Worm (Caenorhabditis elegans) whole organism, L4 larva: ENCODE measurements around the gene F54D5.7.
A peak's percentile ranks its signal among the peaks of the same experiment; 100 is the strongest.

Experiments used
- D1046.2 ChIP-seq: fragments of 200-800 bp; sonication (Bioruptor generic); IDR thresholded peaks from 2 replicates; pipeline ENCODE4 v1.3.6; 2022; ENCODE audit warnings: missing genetic modification characterization, missing compliant biosample characterization
- F26F4.8 ChIP-seq: fragments of 200-800 bp; sonication (Bioruptor generic); conservative IDR thresholded peaks from 2 replicates; pipeline ENCODE4 v1.3.6; 2022; ENCODE audit warnings: missing genetic modification characterization, missing compliant biosample characterization
- F37D6.2 ChIP-seq: sonication (generic microtip); optimal IDR thresholded peaks from 2 replicates; lab custom pipeline; 2016; ENCODE audit warnings: mild to moderate bottlenecking, missing genetic modification characterization, missing compliant biosample characterization
- R02D3.7 ChIP-seq: fragments of 150-350 bp; sonication (generic microtip); optimal IDR thresholded peaks from 3 replicates; lab custom pipeline; 2014; ENCODE audit warnings: missing biosample characterization, missing genetic modification characterization
- Y48G9A.11 ChIP-seq: fragments of 200-800 bp; sonication (Bioruptor generic); IDR thresholded peaks from 2 replicates; pipeline ENCODE4 v1.3.6; 2022; ENCODE audit warnings: missing genetic modification reagents, missing genetic modification characterization, missing compliant biosample characterization
- arid-1 ChIP-seq: fragments of 200-800 bp; sonication (Bioruptor generic); conservative IDR thresholded peaks from 2 replicates; pipeline ENCODE4 v1.3.6; 2022; ENCODE audit warnings: missing genetic modification reagents, missing genetic modification characterization, missing compliant biosample characterization
- attf-4 ChIP-seq: sonication (generic microtip); optimal IDR thresholded peaks from 3 replicates; lab custom pipeline; 2017; ENCODE audit warnings: missing biosample characterization, missing genetic modification characterization
- ceh-20 ChIP-seq: fragments of 200-800 bp; sonication (Bioruptor generic); IDR thresholded peaks from 2 replicates; pipeline ENCODE4 v1.3.6; 2022; ENCODE audit warnings: missing genetic modification reagents, missing genetic modification characterization, missing compliant biosample characterization
- ceh-28 ChIP-seq: fragments of 150-350 bp; optimal IDR thresholded peaks from 2 replicates; lab custom pipeline; 2014; ENCODE audit warnings: missing biosample characterization, missing genetic modification reagents, missing genetic modification characterization
- ceh-32 ChIP-seq: sonication (generic microtip); optimal IDR thresholded peaks from 2 replicates; lab custom pipeline; 2016; ENCODE audit warnings: mild to moderate bottlenecking, missing genetic modification characterization, missing compliant biosample characterization; ENCODE audit not compliant: poor library complexity
- cey-2 ChIP-seq: sonication (generic microtip); optimal IDR thresholded peaks from 3 replicates; lab custom pipeline; 2017; ENCODE audit warnings: missing genetic modification characterization, mild to moderate bottlenecking, missing compliant biosample characterization, antibody characterized with exemption, borderline replicate concordance; ENCODE audit not compliant: insufficient read depth
- ctbp-1 ChIP-seq: fragments of 200-800 bp; sonication (Bioruptor generic); IDR thresholded peaks from 2 replicates; pipeline ENCODE4 v1.3.6; 2022; ENCODE audit warnings: missing genetic modification reagents, missing genetic modification characterization, missing compliant biosample characterization
- daf-12 ChIP-seq: fragments of 150-350 bp; optimal IDR thresholded peaks from 2 replicates; lab custom pipeline; 2014; ENCODE audit warnings: missing biosample characterization, missing genetic modification reagents, missing genetic modification characterization
- daf-19 ChIP-seq: fragments of 200-800 bp; sonication (Bioruptor generic); conservative IDR thresholded peaks from 2 replicates; pipeline ENCODE4 v1.3.6; 2022; ENCODE audit warnings: missing genetic modification characterization, missing compliant biosample characterization
- daf-8 ChIP-seq: fragments of 200-800 bp; sonication (Bioruptor generic); IDR thresholded peaks from 2 replicates; pipeline ENCODE4 v1.3.6; 2022; ENCODE audit warnings: missing genetic modification characterization, missing compliant biosample characterization
- dmd-8 ChIP-seq: fragments of 200-800 bp; sonication (Bioruptor generic); IDR thresholded peaks from 2 replicates; pipeline ENCODE4 v1.3.6; 2022; ENCODE audit warnings: missing genetic modification characterization, missing compliant biosample characterization
- dpl-1 ChIP-seq: fragments of 150-350 bp; optimal IDR thresholded peaks from 2 replicates; lab custom pipeline; 2014; ENCODE audit warnings: missing biosample characterization, missing genetic modification reagents, missing genetic modification characterization
- duxl-1 ChIP-seq: sonication (generic microtip); optimal IDR thresholded peaks from 2 replicates; lab custom pipeline; 2016; ENCODE audit warnings: mild to moderate bottlenecking, missing genetic modification characterization, moderate library complexity, missing compliant biosample characterization; ENCODE audit not compliant: poor library complexity
- dve-1 ChIP-seq: sonication (generic microtip); optimal IDR thresholded peaks from 2 replicates; lab custom pipeline; 2017; ENCODE audit warnings: antibody characterized with exemption, mild to moderate bottlenecking, missing genetic modification characterization, missing compliant biosample characterization; ENCODE audit not compliant: insufficient read depth
- fkh-10 ChIP-seq: fragments of 150-350 bp; optimal IDR thresholded peaks from 2 replicates; lab custom pipeline; 2014; ENCODE audit warnings: missing biosample characterization, missing genetic modification reagents, missing genetic modification characterization
- fos-1 ChIP-seq: fragments of 150-350 bp; optimal IDR thresholded peaks from 2 replicates; lab custom pipeline; 2014; ENCODE audit warnings: missing biosample characterization, missing genetic modification characterization
- hif-1 ChIP-seq, 2 experiments: sonication (generic microtip); optimal IDR thresholded peaks; 2 replicates each; lab custom pipeline; 2016 to 2017; ENCODE audit warnings: missing compliant biosample characterization in 2 of 2, missing genetic modification characterization in 2 of 2, missing genetic modification reagents in 2 of 2, missing genotype in 2 of 2, mild to moderate bottlenecking in 1 of 2
- hlh-30 ChIP-seq: sonication (generic microtip); optimal IDR thresholded peaks from 2 replicates; lab custom pipeline; 2017; ENCODE audit warnings: antibody characterized with exemption, mild to moderate bottlenecking, missing genetic modification characterization, missing compliant biosample characterization; ENCODE audit not compliant: insufficient read depth
- lin-13 ChIP-seq: fragments of 150-350 bp; optimal IDR thresholded peaks from 2 replicates; lab custom pipeline; 2014; ENCODE audit warnings: missing biosample characterization, missing genetic modification reagents, missing genetic modification characterization
- lin-15B ChIP-seq: fragments of 150-350 bp; sonication (generic microtip); optimal IDR thresholded peaks from 3 replicates; lab custom pipeline; 2014; ENCODE audit warnings: missing biosample characterization, missing genetic modification characterization
- lin-29 ChIP-seq: fragments of 200-800 bp; sonication (Bioruptor generic); IDR thresholded peaks from 2 replicates; pipeline ENCODE4 v1.3.6; 2022; ENCODE audit warnings: missing genetic modification reagents, missing genetic modification characterization, missing compliant biosample characterization
- lin-38 ChIP-seq: fragments of 200-800 bp; sonication (Bioruptor generic); IDR thresholded peaks from 2 replicates; pipeline ENCODE4 v1.3.6; 2022; ENCODE audit warnings: missing genetic modification reagents, missing genetic modification characterization, missing compliant biosample characterization
- lin-39 ChIP-seq: fragments of 150-350 bp; optimal IDR thresholded peaks from 2 replicates; lab custom pipeline; 2014; ENCODE audit warnings: missing biosample characterization, missing genetic modification reagents, missing genetic modification characterization
- lir-3 ChIP-seq: sonication (generic microtip); optimal IDR thresholded peaks from 2 replicates; lab custom pipeline; 2016; ENCODE audit warnings: mild to moderate bottlenecking, missing genetic modification characterization, missing compliant biosample characterization
- madf-5 ChIP-seq, 2 experiments: fragments of 200-800 bp; sonication (Bioruptor generic); IDR thresholded peaks; 2 replicates each; pipeline ENCODE4 v1.3.6; 2022; ENCODE audit warnings: missing compliant biosample characterization in 2 of 2, missing genetic modification characterization in 2 of 2
- mdl-1 ChIP-seq, 2 experiments: fragments of 150-350 bp in 1 of 2; sonication (generic microtip) in 1 of 2; optimal IDR thresholded peaks; 2 replicates each; lab custom pipeline; 2014 to 2017; ENCODE audit warnings: missing biosample characterization in 2 of 2, missing genetic modification characterization in 2 of 2
- mxl-2 ChIP-seq: fragments of 200-800 bp; sonication (Bioruptor generic); conservative IDR thresholded peaks from 2 replicates; pipeline ENCODE4 v1.3.6; 2022; ENCODE audit warnings: missing genetic modification reagents, missing genetic modification characterization, missing compliant biosample characterization
- nhr-10 ChIP-seq: fragments of 150-350 bp; optimal IDR thresholded peaks from 2 replicates; lab custom pipeline; 2014; ENCODE audit warnings: missing biosample characterization, missing genetic modification characterization
- nhr-11 ChIP-seq: fragments of 150-350 bp; optimal IDR thresholded peaks from 2 replicates; lab custom pipeline; 2014; ENCODE audit warnings: missing biosample characterization, missing genetic modification characterization
- nhr-237 ChIP-seq: sonication (generic microtip); optimal IDR thresholded peaks from 2 replicates; lab custom pipeline; 2017; ENCODE audit warnings: missing biosample characterization, missing genetic modification characterization
- nhr-41 ChIP-seq: fragments of 200-800 bp; sonication (Bioruptor generic); IDR thresholded peaks from 2 replicates; pipeline ENCODE4 v1.3.6; 2022; ENCODE audit warnings: missing genetic modification reagents, missing genetic modification characterization, missing compliant biosample characterization
- nhr-77 ChIP-seq: fragments of 150-350 bp; optimal IDR thresholded peaks from 2 replicates; lab custom pipeline; 2014; ENCODE audit warnings: missing biosample characterization, missing genetic modification characterization
- php-3 ChIP-seq: fragments of 200-800 bp; sonication (Bioruptor generic); IDR thresholded peaks from 2 replicates; pipeline ENCODE4 v1.3.6; 2022; ENCODE audit warnings: missing genetic modification reagents, missing genetic modification characterization, missing compliant biosample characterization
- rbr-2 ChIP-seq: sonication (generic microtip); optimal IDR thresholded peaks from 2 replicates; lab custom pipeline; 2016; ENCODE audit warnings: missing genotype, missing genetic modification characterization, missing compliant biosample characterization
- saeg-2 ChIP-seq: fragments of 200-800 bp; sonication (Bioruptor generic); IDR thresholded peaks from 2 replicates; pipeline ENCODE4 v1.3.6; 2022; ENCODE audit warnings: missing genetic modification reagents, missing genetic modification characterization, missing compliant biosample characterization
- sdz-12 ChIP-seq: fragments of 200-800 bp; sonication (Bioruptor generic); optimal IDR thresholded peaks from 2 replicates; lab custom pipeline; 2018; ENCODE audit warnings: mild to moderate bottlenecking, missing genetic modification characterization, missing compliant biosample characterization
- skn-1 ChIP-seq: fragments of 150-350 bp; optimal IDR thresholded peaks from 2 replicates; lab custom pipeline; 2014; ENCODE audit warnings: missing biosample characterization, missing genetic modification characterization
- snpc-4 ChIP-seq: fragments of 150-350 bp; optimal IDR thresholded peaks from 2 replicates; lab custom pipeline; 2014; ENCODE audit warnings: missing biosample characterization, missing genetic modification characterization
- spr-3 ChIP-seq: fragments of 200-800 bp; sonication (Bioruptor generic); optimal IDR thresholded peaks from 2 replicates; lab custom pipeline; 2018; ENCODE audit warnings: mild to moderate bottlenecking, missing genetic modification characterization, missing compliant biosample characterization
- unc-130 ChIP-seq: sonication (generic microtip); optimal IDR thresholded peaks from 2 replicates; lab custom pipeline; 2016; ENCODE audit warnings: missing genetic modification reagents, missing genetic modification characterization, missing compliant biosample characterization
- unc-39 ChIP-seq: sonication (generic microtip); optimal IDR thresholded peaks from 2 replicates; lab custom pipeline; 2017; ENCODE audit warnings: missing biosample characterization, missing genetic modification characterization
- unc-62 ChIP-seq, 3 experiments: fragments of 150-350 bp in 1 of 3; sonication (generic microtip); optimal IDR thresholded peaks in 2 of 3; peaks in 1 of 3; 1 replicate in 1 of 3; 2 replicates in 2 of 3; lab custom pipeline; 2014 to 2017; ENCODE audit warnings: missing biosample characterization in 3 of 3, missing genetic modification characterization in 3 of 3, missing genetic modification reagents in 3 of 3, missing genotype in 1 of 3
- zfp-3 ChIP-seq: fragments of 200-800 bp; sonication (Bioruptor generic); conservative IDR thresholded peaks from 2 replicates; pipeline ENCODE4 v1.3.6; 2022; ENCODE audit warnings: missing genetic modification reagents, missing genetic modification characterization, missing compliant biosample characterization
- zip-11 ChIP-seq: fragments of 200-800 bp; sonication (Bioruptor generic); IDR thresholded peaks from 2 replicates; pipeline ENCODE4 v1.3.6; 2022; ENCODE audit warnings: missing genetic modification characterization, missing compliant biosample characterization
- ztf-7 ChIP-seq: fragments of 150-350 bp; optimal IDR thresholded peaks from 2 replicates; lab custom pipeline; 2014; ENCODE audit warnings: missing biosample characterization, missing genetic modification characterization

Gene F54D5.7

ce11 chrII:11547254-11547687 is at the start of gene F54D5.7:
Gene F54D5.7 (plus strand): TSS chrII:11547517.
- TF ChIP-seq lin-39 (tag; lab: Kevin White, UChicago) (no peak), nhr-237 (tag; lab: Kevin White, UChicago) (no peak), mdl-1 (tag; optimal IDR thresholded peaks at IDR 0.05; lab: Kevin White, UChicago) (peak; percentile 65 to 72), ceh-28 (tag; lab: Kevin White, UChicago) (peak; percentile 34), saeg-2 (no peak), fos-1 (tag; lab: Kevin White, UChicago) (no peak), dmd-8 (GFP tag; lab: Robert Waterston, UW) (peak; percentile 54; the same call in 1 of the 2 replicates), lin-29 (GFP tag; lab: Robert Waterston, UW) (no peak), dve-1 (tag; lab: Kevin White, UChicago) (peak; percentile 77), skn-1 (no peak), nhr-41 (0 out of 2 replicates have a peak, but pooled peaks have one; percentile 33), F26F4.8 (no peak), daf-12 (tag; lab: Kevin White, UChicago) (no peak), madf-5 (GFP tag; IDR thresholded peaks at IDR 0.05; lab: Robert Waterston, UW) (0 out of 4 replicates have a peak, but pooled peaks of 1 of the 2 experiments have one; percentile 7), spr-3 (peak; percentile 56), arid-1 (GFP tag; lab: Robert Waterston, UW) (peak; percentile 65), lin-38 (GFP tag; lab: Robert Waterston, UW) (peak; percentile 81), ctbp-1 (GFP tag; lab: Robert Waterston, UW) (peak; percentile 70), sdz-12 (GFP tag; lab: Kevin White, UChicago) (no peak), ceh-20 (GFP tag; lab: Robert Waterston, UW) (no peak), attf-4 (tag; lab: Kevin White, UChicago) (no peak), zip-11 (GFP tag; lab: Robert Waterston, UW) (no peak), unc-39 (no peak), cey-2 (no peak), rbr-2 (peak; percentile 28), D1046.2 (no peak), daf-19 (GFP tag; lab: Robert Waterston, UW) (no peak), snpc-4 (tag; lab: Kevin White, UChicago) (no peak), nhr-10 (tag; lab: Kevin White, UChicago) (peak; percentile 15), nhr-77 (tag; lab: Kevin White, UChicago) (no peak), fkh-10 (GFP tag; lab: Kevin White, UChicago) (no peak), hif-1 (tag; optimal IDR thresholded peaks at IDR 0.05; lab: Kevin White, UChicago) (no peak), dpl-1 (GFP tag; lab: Kevin White, UChicago) (peak; percentile 49), Y48G9A.11 (peak; percentile 44; the same call in 1 of the 2 replicates), duxl-1 (tag; lab: Kevin White, UChicago) (no peak), nhr-11 (no peak), php-3 (GFP tag; lab: Robert Waterston, UW) (no peak; the same call in 1 of the 2 replicates), ztf-7 (peak; percentile 47), mxl-2 (GFP tag; lab: Robert Waterston, UW) (peak; percentile 65; the same call in 1 of the 2 replicates), daf-8 (GFP tag; lab: Robert Waterston, UW) (no peak), zfp-3 (peak; percentile 92), ceh-32 (tag; lab: Kevin White, UChicago) (no peak), hlh-30 (tag; lab: Kevin White, UChicago) (peak; percentile 80), lin-15B (no peak), lir-3 (tag; lab: Kevin White, UChicago) (no peak), F37D6.2 (tag; lab: Kevin White, UChicago) (no peak), R02D3.7 (tag; lab: Kevin White, UChicago) (no peak), lin-13 (GFP tag; lab: Kevin White, UChicago) (peak; percentile 81), unc-130 (GFP tag; lab: Kevin White, UChicago) (no peak), unc-62 (GFP tag; optimal IDR thresholded peaks at IDR 0.05 in 1 of 2; lab: Kevin White, UChicago) (peak in 1 of 2 experiments; percentile 9), unc-62 (tag; optimal IDR thresholded peaks at IDR 0.05; lab: Kevin White, UChicago) (no peak)
